Worm (Caenorhabditis elegans) whole organism, midembryonic: ENCODE data around the gene Y51H4A.25.

ENCODE experiments used
- T22C8.4 ChIP-seq: fragments of 200-800 bp; sonication (Bioruptor generic); IDR thresholded peaks from 2 replicates; pipeline ENCODE4 v1.3.6; 2022; ENCODE audit warnings: missing genetic modification characterization, missing compliant biosample characterization
- cog-1 ChIP-seq: sonication (generic microtip); optimal IDR thresholded peaks from 2 replicates; lab custom pipeline; 2016; ENCODE audit warnings: missing genetic modification characterization, missing compliant biosample characterization
- flt-1 ChIP-seq: fragments of 200-800 bp; sonication (Bioruptor generic); IDR thresholded peaks from 2 replicates; pipeline ENCODE4 v1.3.6; 2022; ENCODE audit warnings: missing genetic modification characterization, missing compliant biosample characterization
- klf-2 ChIP-seq: fragments of 200-800 bp; sonication (Bioruptor generic); conservative IDR thresholded peaks from 2 replicates; pipeline ENCODE4 v1.3.6; 2022; ENCODE audit warnings: missing genetic modification reagents, missing genetic modification characterization, missing compliant biosample characterization
- med-1 ChIP-seq: sonication (generic microtip); optimal IDR thresholded peaks from 2 replicates; lab custom pipeline; 2017; ENCODE audit warnings: missing genetic modification characterization, mild to moderate bottlenecking, missing compliant biosample characterization, antibody characterized with exemption, missing genetic modification reagents; ENCODE audit not compliant: insufficient read depth
- ref-1 ChIP-seq: fragments of 200-800 bp; sonication (Bioruptor generic); conservative IDR thresholded peaks from 2 replicates; pipeline ENCODE4 v1.3.6; 2022; ENCODE audit warnings: missing genetic modification reagents, missing genetic modification characterization, missing compliant biosample characterization
- tab-1 ChIP-seq: fragments of 200-800 bp; sonication (Bioruptor generic); IDR thresholded peaks from 2 replicates; pipeline ENCODE4 v1.3.6; 2022; ENCODE audit warnings: missing genetic modification characterization, missing compliant biosample characterization
- ztf-23 ChIP-seq: fragments of 200-800 bp; sonication (Bioruptor generic); IDR thresholded peaks from 2 replicates; pipeline ENCODE4 v1.3.6; 2022; ENCODE audit warnings: missing genetic modification reagents, missing genetic modification characterization, missing compliant biosample characterization
- ztf-29 ChIP-seq: fragments of 200-800 bp; sonication (Bioruptor generic); IDR thresholded peaks from 2 replicates; pipeline ENCODE4 v1.3.6; 2022; ENCODE audit warnings: missing genetic modification reagents, missing genetic modification characterization, missing compliant biosample characterization

The Y51H4A.25 gene

DNA sequence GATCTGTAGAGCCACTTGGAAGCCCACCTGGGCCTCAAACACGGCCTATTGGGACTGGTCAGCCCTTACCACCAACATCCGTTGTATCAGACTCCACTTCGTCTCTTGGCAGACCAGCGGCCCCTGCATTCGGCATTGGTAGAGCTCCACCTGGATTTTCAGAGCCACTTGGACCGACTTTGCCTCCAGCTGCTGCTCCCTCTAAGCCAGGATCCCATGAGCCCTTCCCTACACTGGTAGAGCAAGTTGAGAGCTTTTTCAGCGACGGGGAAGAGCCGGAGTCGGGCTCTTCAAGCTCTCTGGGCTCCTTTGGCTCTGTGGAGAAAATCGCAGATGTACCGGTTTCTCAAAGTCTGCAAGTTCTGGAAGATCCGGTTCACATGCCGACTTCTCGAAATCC is 42.5 kb downstream of the Y51H4A.25 start:
- no peak for TF ChIP-seq ztf-23 (GFP tag; lab: Robert Waterston, UW)
- no peak for TF ChIP-seq T22C8.4 (GFP tag; lab: Robert Waterston, UW)
- TF ChIP-seq ref-1 (GFP tag; lab: Robert Waterston, UW), result no peak
- no peak for TF ChIP-seq flt-1
- no peak for TF ChIP-seq tab-1 (GFP tag; lab: Robert Waterston, UW)
- no peak for TF ChIP-seq med-1 (GFP tag; lab: Kevin White, UChicago)
- no peak for TF ChIP-seq ztf-29 (GFP tag; lab: Robert Waterston, UW)
- no peak for TF ChIP-seq klf-2 (GFP tag; lab: Robert Waterston, UW)
- TF ChIP-seq cog-1, result no peak

ce11 chrIV:16787024-16787423 is 50.9 kb downstream of the Y51H4A.25 start, which contains the start of gene Y43D4A.6:
Gene Y43D4A.6 (plus strand): TSS chrIV:16787324.
- TF ChIP-seq tab-1 (GFP tag; lab: Robert Waterston, UW) (no peak), T22C8.4 (GFP tag; lab: Robert Waterston, UW) (no peak), ztf-23 (GFP tag; lab: Robert Waterston, UW) (no peak), flt-1 (no peak), ref-1 (GFP tag; lab: Robert Waterston, UW) (no peak), med-1 (GFP tag; lab: Kevin White, UChicago) (no peak), cog-1 (no peak), klf-2 (GFP tag; lab: Robert Waterston, UW) (no peak)
